Worm (Caenorhabditis elegans): ENCODE measurements around the gene pgp-7.

The pgp-7 gene

DNA sequence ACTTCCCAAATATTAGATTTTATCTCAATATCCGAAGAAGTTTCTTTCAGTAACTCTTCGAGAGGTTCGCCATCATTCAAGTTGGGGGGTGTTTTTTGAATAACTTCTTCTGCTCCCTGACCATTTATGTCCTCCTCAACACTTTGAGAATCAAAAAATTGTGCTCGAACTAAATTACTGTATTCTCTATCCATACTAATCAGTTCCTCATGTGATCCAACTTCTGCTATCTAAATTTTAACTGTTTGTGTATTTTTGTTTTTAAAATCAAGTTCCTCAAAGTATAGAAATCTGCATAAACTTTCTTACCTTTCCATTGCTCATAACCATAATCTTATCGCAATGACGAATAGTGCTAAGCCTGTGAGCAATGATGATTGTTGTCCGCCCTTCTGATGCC lies 8.4 kb downstream of the pgp-7 start:
- TF ChIP-seq unc-86 (tag; optimal IDR thresholded peaks at IDR 0.05): no peak

DNA sequence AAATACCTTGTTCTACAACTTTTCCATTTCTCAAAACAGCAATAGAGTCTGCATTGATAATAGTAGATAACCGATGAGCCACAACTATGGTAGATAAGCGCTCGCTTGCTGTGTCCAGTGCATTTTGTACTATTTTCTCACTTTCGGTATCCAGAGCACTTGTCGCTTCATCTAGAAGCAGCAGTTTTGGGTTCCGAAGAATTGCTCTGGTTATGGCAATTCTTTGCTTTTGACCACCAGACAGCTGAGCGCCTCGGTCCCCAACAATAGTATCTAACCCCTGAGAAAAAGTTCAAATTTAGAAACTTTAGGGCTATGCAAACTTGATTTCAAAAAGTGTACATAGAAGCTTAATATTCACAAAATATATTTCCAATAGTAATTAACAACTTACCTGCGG lies 10.4 kb downstream of the pgp-7 start:
- TF ChIP-seq ahr-1 (tag; optimal IDR thresholded peaks at IDR 0.05): peak; percentile 13
- TF ChIP-seq ceh-30 (tag; optimal IDR thresholded peaks at IDR 0.05): no peak

DNA sequence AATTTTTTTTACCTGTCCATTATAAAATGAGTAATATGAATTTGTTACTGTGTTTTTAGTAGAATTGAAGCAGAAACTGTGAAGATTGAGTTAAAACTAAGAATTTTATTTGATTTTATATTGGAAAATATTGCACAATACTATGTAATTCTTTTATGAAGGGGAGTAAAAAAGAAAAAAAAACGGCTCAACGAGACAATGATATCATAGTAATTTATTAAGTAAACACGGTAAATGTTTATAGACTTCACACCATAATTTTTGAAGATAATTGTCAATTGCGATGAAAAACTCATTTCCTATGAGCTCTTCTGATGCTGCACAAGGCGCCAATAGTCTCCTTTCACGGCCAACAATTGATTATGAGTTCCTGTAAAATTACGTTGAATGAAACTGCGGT lies 10.8 kb downstream of the pgp-7 start, which contains the start of gene pgp-5:
pgp-5 (minus strand) TSS at position 87 of the 400 bp plus-strand sequence.
- TF ChIP-seq zip-5 (tag; optimal IDR thresholded peaks at IDR 0.05) (no peak), ceh-19 (GFP tag; optimal IDR thresholded peaks at IDR 0.05) (no peak), ahr-1 (tag; optimal IDR thresholded peaks at IDR 0.05) (no peak), nfya-1 (tag; optimal IDR thresholded peaks at IDR 0.05) (no peak), fax-1 (tag; optimal IDR thresholded peaks at IDR 0.05) (no peak), dmd-4 (tag; optimal IDR thresholded peaks at IDR 0.05; ENCODE audit: borderline replicate concordance) (no peak), hlh-13 (GFP tag; optimal IDR thresholded peaks at IDR 0.05) (no peak), lim-6 (tag; optimal IDR thresholded peaks at IDR 0.05) (no peak), ceh-31 (tag; optimal IDR thresholded peaks at IDR 0.05) (no peak), K02D7.2 (tag; optimal IDR thresholded peaks at IDR 0.05) (no peak), lin-11 (tag; optimal IDR thresholded peaks at IDR 0.05) (no peak), che-1 (tag; optimal IDR thresholded peaks at IDR 0.05) (no peak), hlh-8 (tag; optimal IDR thresholded peaks at IDR 0.05) (no peak), ceh-22 (tag; optimal IDR thresholded peaks at IDR 0.05) (no peak), nhr-232 (tag; optimal IDR thresholded peaks at IDR 0.05) (no peak), dve-1 (tag; optimal IDR thresholded peaks at IDR 0.05) (no peak), hlh-30 (tag; optimal IDR thresholded peaks at IDR 0.05; ENCODE audit: insufficient read depth) (no peak)

DNA sequence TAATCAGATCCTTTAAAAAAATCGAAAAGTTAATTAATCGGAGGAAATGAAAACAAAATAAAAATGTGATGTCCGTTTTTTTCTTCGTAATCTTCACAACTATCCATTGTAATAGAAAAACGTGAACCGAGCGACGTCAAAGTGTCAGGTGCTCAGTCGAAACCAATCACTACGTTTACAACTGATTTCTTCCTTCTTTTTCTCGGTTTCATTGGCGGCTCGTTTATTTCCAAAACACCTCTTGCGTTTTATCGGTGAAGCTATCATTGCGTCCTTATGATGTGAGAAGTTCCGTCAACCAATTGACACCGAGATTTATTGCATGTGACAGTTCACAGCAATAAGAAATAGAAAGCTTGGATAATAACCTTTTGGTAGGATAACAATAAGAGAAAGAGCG lies 16.8 kb downstream of the pgp-7 start:
- peak; percentile 30 for TF ChIP-seq unc-55 (GFP tag; optimal IDR thresholded peaks at IDR 0.05)
- TF ChIP-seq rnt-1 (tag; optimal IDR thresholded peaks at IDR 0.05): no peak
- TF ChIP-seq pag-3 (tag; optimal IDR thresholded peaks at IDR 0.05; ENCODE audit: borderline replicate concordance): no peak
- TF ChIP-seq hlh-6 (tag; optimal IDR thresholded peaks at IDR 0.05): no peak
- peak; percentile 52 for TF ChIP-seq nfya-1 (tag; optimal IDR thresholded peaks at IDR 0.05)
- TF ChIP-seq hlh-13 (GFP tag; optimal IDR thresholded peaks at IDR 0.05): no peak

DNA sequence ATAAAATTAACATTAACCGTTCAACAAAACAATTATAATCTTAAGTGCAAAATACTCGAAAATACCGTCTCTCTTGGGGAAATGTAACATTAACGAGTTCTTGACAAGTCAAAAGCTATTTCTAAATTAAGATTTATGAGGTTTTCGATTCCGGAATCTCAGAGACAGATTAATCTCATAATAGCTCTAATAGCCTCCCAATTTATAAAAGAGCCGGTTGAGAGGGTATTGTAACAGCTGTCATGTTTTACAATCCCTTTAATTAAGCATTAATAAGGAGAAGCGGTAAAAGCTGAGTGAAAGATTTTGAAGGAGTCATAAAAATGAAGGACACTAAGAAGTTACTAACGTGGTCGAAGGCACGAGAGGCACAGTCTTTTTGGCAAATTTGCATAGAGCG lies 18.3 kb downstream of the pgp-7 start:
- no peak for TF ChIP-seq hlh-13 (GFP tag; optimal IDR thresholded peaks at IDR 0.05)
- no peak for TF ChIP-seq ceh-24 (tag; optimal IDR thresholded peaks at IDR 0.05)
- TF ChIP-seq mec-3 (tag; optimal IDR thresholded peaks at IDR 0.05; ENCODE audit: borderline replicate concordance): no peak
- TF ChIP-seq nhr-232 (tag; optimal IDR thresholded peaks at IDR 0.05): no peak
- TF ChIP-seq ceh-22 (tag; optimal IDR thresholded peaks at IDR 0.05): no peak
- no peak for TF ChIP-seq ttx-3 (tag; optimal IDR thresholded peaks at IDR 0.05)
- TF ChIP-seq pax-1 (tag; optimal IDR thresholded peaks at IDR 0.05): peak; percentile 24
- no peak for TF ChIP-seq pat-9 (tag; optimal IDR thresholded peaks at IDR 0.05)
- TF ChIP-seq ceh-34 (tag; optimal IDR thresholded peaks at IDR 0.05): no peak
- TF ChIP-seq ama-1 (optimal IDR thresholded peaks at IDR 0.05): no peak
- peak; percentile 51 for TF ChIP-seq unc-42 (tag; optimal IDR thresholded peaks at IDR 0.05)
- no peak for TF ChIP-seq pag-3 (tag; optimal IDR thresholded peaks at IDR 0.05; ENCODE audit: borderline replicate concordance)
- no peak for TF ChIP-seq syd-9 (tag; optimal IDR thresholded peaks at IDR 0.05)
- no peak for TF ChIP-seq hlh-30 (tag; optimal IDR thresholded peaks at IDR 0.05; ENCODE audit: insufficient read depth)
- no peak for TF ChIP-seq rnt-1 (tag; optimal IDR thresholded peaks at IDR 0.05)

DNA sequence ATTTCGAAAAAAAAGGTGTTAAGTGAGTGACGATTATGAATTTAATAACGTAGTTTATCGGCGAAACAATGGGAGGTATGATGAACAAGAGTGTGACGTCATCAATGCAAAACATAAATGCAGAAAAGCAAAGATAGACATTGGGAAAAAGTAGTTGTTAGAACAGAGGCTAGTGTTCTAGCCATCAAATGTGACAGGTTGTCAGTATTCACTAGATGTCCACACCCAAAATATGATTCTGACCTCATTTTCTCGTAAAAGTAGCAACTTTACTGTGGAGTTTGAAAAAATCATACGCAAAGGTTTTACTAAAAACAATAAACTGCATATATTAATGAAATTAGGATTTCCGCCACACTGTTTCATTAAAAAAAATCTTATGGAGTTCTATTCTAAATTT lies 18.8 kb downstream of the pgp-7 start:
- TF ChIP-seq pag-3 (tag; optimal IDR thresholded peaks at IDR 0.05; ENCODE audit: borderline replicate concordance): no peak
- TF ChIP-seq fax-1 (tag; optimal IDR thresholded peaks at IDR 0.05): no peak
- no peak for TF ChIP-seq pha-2 (tag; optimal IDR thresholded peaks at IDR 0.05)
- TF ChIP-seq npax-4 (tag; optimal IDR thresholded peaks at IDR 0.05): no peak
- TF ChIP-seq lin-11 (tag; optimal IDR thresholded peaks at IDR 0.05): no peak
- TF ChIP-seq ceh-48 (tag; optimal IDR thresholded peaks at IDR 0.05): no peak
- TF ChIP-seq nfya-1 (tag; optimal IDR thresholded peaks at IDR 0.05): no peak
- TF ChIP-seq unc-55 (GFP tag; optimal IDR thresholded peaks at IDR 0.05): peak; percentile 58

Measured in whole organism, late embryonic.